Worm (Caenorhabditis elegans): ENCODE results near the gene copz-1.

The copz-1 gene

DNA sequence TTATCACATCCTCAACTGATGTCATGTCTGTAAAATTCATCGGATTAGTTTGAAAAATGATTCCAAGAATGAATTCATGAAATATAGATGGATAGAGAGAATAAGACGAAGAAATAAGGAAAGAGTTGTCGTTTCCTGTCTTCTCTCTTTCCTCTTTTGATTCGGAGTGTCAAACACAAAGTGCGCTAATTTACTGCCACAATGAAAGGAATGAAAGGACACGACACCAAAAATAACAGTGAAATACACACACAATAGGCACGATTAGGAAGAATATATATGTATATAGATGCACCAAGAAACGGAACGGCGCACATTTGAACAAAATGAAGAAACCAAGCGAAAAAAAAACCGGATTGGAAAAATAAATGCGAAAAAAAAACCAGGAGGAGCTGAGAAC is 43.6 kb upstream of the copz-1 start, which contains the start of gene VM106R.1:
TSS of gene VM106R.1 (minus strand) at position 101 of the 400 bp plus-strand sequence.
- TF ChIP-seq Y79H2A.3 (GFP tag; conservative IDR thresholded peaks at IDR 0.05) (no peak), hmg-20 (GFP tag; IDR thresholded peaks at IDR 0.05) (no peak), madf-3 (GFP tag; IDR thresholded peaks at IDR 0.05) (no peak), dox-1 (GFP tag; IDR thresholded peaks at IDR 0.05) (no peak), ceh-91 (GFP tag; IDR thresholded peaks at IDR 0.05) (no peak)

DNA sequence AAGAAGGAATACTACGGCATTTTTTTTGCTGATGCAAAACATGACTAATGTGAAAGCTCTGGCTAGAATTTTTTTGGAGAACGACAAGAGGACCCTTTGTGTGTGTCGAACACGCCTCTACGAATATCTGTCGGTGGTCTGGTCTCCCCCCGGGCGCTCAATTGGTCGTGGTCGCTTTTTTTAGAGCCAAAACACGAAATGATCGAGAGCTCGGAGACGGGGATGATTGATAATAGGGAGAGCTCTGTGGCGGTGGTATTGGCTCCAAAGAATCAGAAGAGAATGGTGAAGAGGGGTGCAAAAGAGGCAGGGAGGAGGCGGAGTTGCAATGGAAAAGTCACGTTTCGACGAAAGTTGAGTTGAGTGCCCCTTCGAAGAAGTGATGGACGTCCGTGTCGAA is 43.1 kb upstream of the copz-1 start:
- TF ChIP-seq zfh-2 (GFP tag; conservative IDR thresholded peaks at IDR 0.05) (peak; percentile 54), F57A8.1 (GFP tag; optimal IDR thresholded peaks at IDR 0.05) (no peak)

DNA sequence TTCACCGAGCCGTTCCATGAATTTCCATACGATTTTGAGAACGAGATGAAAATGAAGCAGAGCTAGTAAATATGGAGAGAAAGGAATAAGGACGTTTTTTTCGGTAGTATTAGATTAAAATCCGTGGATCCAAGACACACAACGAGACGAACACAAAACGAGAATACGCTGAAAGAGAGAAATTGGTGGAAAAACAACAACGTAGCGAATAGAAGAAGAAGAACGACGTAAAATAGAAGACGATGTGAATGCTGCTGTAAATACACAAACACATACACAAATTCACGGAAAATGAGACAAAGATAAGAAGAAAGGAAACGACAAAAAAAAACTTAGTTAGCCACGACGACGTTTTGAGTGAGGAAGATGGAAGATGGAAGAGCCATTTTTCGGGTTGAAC is 38.0 kb upstream of the copz-1 start:
- no peak for TF ChIP-seq snpc-4 (GFP tag; optimal IDR thresholded peaks at IDR 0.05)
- no peak for TF ChIP-seq snpc-4 (tag; optimal IDR thresholded peaks at IDR 0.05)
- no peak for TF ChIP-seq B0035.1 (tag; optimal IDR thresholded peaks at IDR 0.05)
- TF ChIP-seq snpc-1.1 (tag; optimal IDR thresholded peaks at IDR 0.05; ENCODE audit: insufficient read depth), result no peak
- no peak for TF ChIP-seq hmg-20 (GFP tag; IDR thresholded peaks at IDR 0.05)
- no peak for TF ChIP-seq ztf-25 (GFP tag; IDR thresholded peaks at IDR 0.05)
- no peak for TF ChIP-seq rcor-1 (GFP tag; IDR thresholded peaks at IDR 0.05)
- no peak for TF ChIP-seq cebp-1 (GFP tag; IDR thresholded peaks at IDR 0.05)
- TF ChIP-seq cebp-1 (tag; optimal IDR thresholded peaks at IDR 0.05), result no peak
- no peak for TF ChIP-seq hlh-26 (GFP tag; conservative IDR thresholded peaks at IDR 0.05)
- TF ChIP-seq F49E8.2 (tag; optimal IDR thresholded peaks at IDR 0.05; ENCODE audit: insufficient read depth), result no peak
- no peak for TF ChIP-seq pbrm-1 (GFP tag; IDR thresholded peaks at IDR 0.05)
- no peak for TF ChIP-seq ztf-26 (tag; optimal IDR thresholded peaks at IDR 0.05)

DNA sequence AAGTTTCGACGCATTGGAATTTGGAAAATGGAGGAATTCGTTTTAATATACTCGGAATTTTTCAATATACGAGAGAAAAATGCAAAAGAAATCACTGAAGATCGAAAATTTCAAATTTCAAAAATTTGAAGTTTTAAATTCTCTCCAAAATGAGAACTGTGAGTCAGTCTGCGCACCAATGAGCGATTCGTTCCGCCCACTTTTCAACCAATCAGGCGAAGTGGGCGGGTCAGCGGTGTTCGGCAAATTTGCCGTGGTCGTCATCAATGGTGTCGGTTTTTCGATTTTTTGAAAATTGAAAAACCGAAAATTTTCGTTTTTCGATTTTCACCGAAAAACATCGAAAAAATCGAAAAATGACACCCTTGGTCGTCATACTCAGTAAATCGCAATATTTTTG is 34.1 kb upstream of the copz-1 start:
- no peak for TF ChIP-seq attf-3 (GFP tag; conservative IDR thresholded peaks at IDR 0.05)
- peak; percentile 30; the same call in 1 of the 2 replicates for TF ChIP-seq nfyb-1 (GFP tag; IDR thresholded peaks at IDR 0.05)

DNA sequence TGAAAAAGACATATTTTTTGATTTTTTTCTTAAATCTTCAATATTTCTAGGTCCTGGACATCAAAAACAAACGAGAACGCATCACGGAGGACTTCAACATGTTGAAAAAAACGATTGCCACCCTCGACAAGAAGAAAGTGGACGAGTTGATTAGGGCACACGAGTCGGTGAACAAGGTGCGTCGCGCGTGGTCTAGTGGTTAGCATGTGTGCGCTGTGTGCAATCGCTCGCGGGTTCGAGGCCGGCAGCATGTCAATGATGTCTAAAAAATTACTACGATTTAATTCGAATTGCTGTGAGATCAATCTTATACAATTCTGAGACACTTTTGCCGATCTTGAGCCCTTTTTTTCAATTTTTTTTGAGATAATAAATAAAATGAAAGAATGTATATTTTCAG is 32.6 kb upstream of the copz-1 start:
- TF ChIP-seq dpff-1 (tag; optimal IDR thresholded peaks at IDR 0.05) (no peak), attf-3 (GFP tag; conservative IDR thresholded peaks at IDR 0.05) (peak; percentile 59; the same call in 1 of the 2 replicates), repo-1 (tag; optimal IDR thresholded peaks at IDR 0.05) (peak; percentile 87), lin-40 (tag; optimal IDR thresholded peaks at IDR 0.05) (peak; percentile 78), nhr-179 (tag; optimal IDR thresholded peaks at IDR 0.05) (no peak), tlf-1 (GFP tag; optimal IDR thresholded peaks at IDR 0.05) (peak; percentile 59), atf-7 (tag; optimal IDR thresholded peaks at IDR 0.05) (peak; percentile 82), snpc-4 (GFP tag; optimal IDR thresholded peaks at IDR 0.05) (peak; percentile 75), snpc-4 (tag; optimal IDR thresholded peaks at IDR 0.05) (peak; percentile 24 to 78 (median 72)), ztf-6 (GFP tag; IDR thresholded peaks at IDR 0.05) (0 out of 2 replicates have a peak, but pooled peaks have one; percentile 60), tbp1 (GFP tag; optimal IDR thresholded peaks at IDR 0.05) (peak; percentile 99), zim-3 (tag; optimal IDR thresholded peaks at IDR 0.05) (peak; percentile 90), ccch-3 (GFP tag; optimal IDR thresholded peaks at IDR 0.05) (no peak), ceh-100 (GFP tag; IDR thresholded peaks at IDR 0.05) (peak; percentile 79), lin-26 (GFP tag; IDR thresholded peaks at IDR 0.05) (peak; percentile 92), F23B12.7 (tag; optimal IDR thresholded peaks at IDR 0.05; ENCODE audit: insufficient read depth) (peak; percentile 82), F57C9.4 (tag; optimal IDR thresholded peaks at IDR 0.05) (no peak), B0336.3 (GFP tag; IDR thresholded peaks at IDR 0.05) (peak; percentile 81), gei-17 (GFP tag; optimal IDR thresholded peaks at IDR 0.05) (no peak), F57A8.1 (GFP tag; optimal IDR thresholded peaks at IDR 0.05) (peak; percentile 69), nhr-90 (tag; optimal IDR thresholded peaks at IDR 0.05) (peak; percentile 90), ceh-79 (tag; optimal IDR thresholded peaks at IDR 0.05) (peak; percentile 84), dox-1 (GFP tag; IDR thresholded peaks at IDR 0.05) (peak; percentile 88), egl-44 (GFP tag; IDR thresholded peaks at IDR 0.05) (peak; percentile 63; the same call in 1 of the 2 replicates), snpc-1.1 (tag; optimal IDR thresholded peaks at IDR 0.05; ENCODE audit: insufficient read depth) (peak; percentile 52), mel-28 (tag; optimal IDR thresholded peaks at IDR 0.05; ENCODE audit: borderline replicate concordance) (peak; percentile 61)
